Worm (Caenorhabditis elegans): Measurements from ENCODE around the gene emc-5.
A peak's percentile ranks its signal among the peaks of the same experiment; 100 is the strongest.

The emc-5 gene

ce11 chrII:11545299-11545951, 48.8 kb downstream of the emc-5 start, which contains the start of gene dnj-13 (continued):
- TF ChIP-seq unc-62 (GFP tag; optimal IDR thresholded peaks at IDR 0.05) = no peak
- TF ChIP-seq aptf-2 (GFP tag; conservative IDR thresholded peaks at IDR 0.05) = peak; percentile 73
- TF ChIP-seq lir-1 (GFP tag; conservative IDR thresholded peaks at IDR 0.05) = peak; percentile 91
- TF ChIP-seq hlh-26 (GFP tag; conservative IDR thresholded peaks at IDR 0.05) = no peak
- peak; percentile 97 for TF ChIP-seq nfyb-1 (GFP tag; IDR thresholded peaks at IDR 0.05)
- peak; percentile 77 for TF ChIP-seq madf-8 (GFP tag; conservative IDR thresholded peaks at IDR 0.05)
- peak; percentile 94 for TF ChIP-seq madf-3 (GFP tag; IDR thresholded peaks at IDR 0.05)
- TF ChIP-seq mes-4 (tag; optimal IDR thresholded peaks at IDR 0.05) = no peak
- TF ChIP-seq Y56A3A.18 (GFP tag; IDR thresholded peaks at IDR 0.05) = peak; percentile 82
- no peak for TF ChIP-seq mxl-1 (tag; optimal IDR thresholded peaks at IDR 0.05)
- peak; percentile 89 for TF ChIP-seq C06A6.2 (GFP tag; conservative IDR thresholded peaks at IDR 0.05)
- TF ChIP-seq T07F8.4 (tag; optimal IDR thresholded peaks at IDR 0.05) = no peak
- peak; percentile 36; the same call in 1 of the 2 replicates for TF ChIP-seq Y53F4B.3 (GFP tag; IDR thresholded peaks at IDR 0.05)
- TF ChIP-seq rpc-1 (optimal IDR thresholded peaks at IDR 0.05) = peak; percentile 79
- TF ChIP-seq rpc-1 (tag; optimal IDR thresholded peaks at IDR 0.05) = no peak
- peak; percentile 93 for TF ChIP-seq lin-54 (GFP tag; optimal IDR thresholded peaks at IDR 0.05)
- peak; percentile 94 for TF ChIP-seq rcor-1 (GFP tag; IDR thresholded peaks at IDR 0.05)
- peak; percentile 94 for TF ChIP-seq F10E7.11 (tag; optimal IDR thresholded peaks at IDR 0.05)
- TF ChIP-seq F57A8.1 (GFP tag; optimal IDR thresholded peaks at IDR 0.05) = peak; percentile 5
- TF ChIP-seq F55B11.4 (tag; optimal IDR thresholded peaks at IDR 0.05; ENCODE audit: borderline replicate concordance, insufficient read depth) = no peak
- TF ChIP-seq ekl-4 (GFP tag; IDR thresholded peaks at IDR 0.05) = peak; percentile 98
- peak; percentile 86 for TF ChIP-seq gei-17 (GFP tag; optimal IDR thresholded peaks at IDR 0.05)
- peak; percentile 74 for TF ChIP-seq snpc-3.4 (tag; optimal IDR thresholded peaks at IDR 0.05)
- TF ChIP-seq ztf-22 (GFP tag; optimal IDR thresholded peaks at IDR 0.05) = peak; percentile 88
- TF ChIP-seq athp-1 (tag; optimal IDR thresholded peaks at IDR 0.05) = peak; percentile 97
- peak; percentile 97 for TF ChIP-seq ceh-27 (GFP tag; optimal IDR thresholded peaks at IDR 0.05)
- TF ChIP-seq efl-1 (GFP tag; optimal IDR thresholded peaks at IDR 0.05) = peak; percentile 54
- peak; percentile 92 for TF ChIP-seq D2030.7 (GFP tag; IDR thresholded peaks at IDR 0.05)
- TF ChIP-seq B0336.3 (GFP tag; IDR thresholded peaks at IDR 0.05) = peak; percentile 97
- TF ChIP-seq C17E4.6 (GFP tag; IDR thresholded peaks at IDR 0.05) = peak; percentile 94
- peak; percentile 76 for TF ChIP-seq fkh-3 (tag; optimal IDR thresholded peaks at IDR 0.05)
- TF ChIP-seq F57C9.4 (tag; optimal IDR thresholded peaks at IDR 0.05) = no peak
- TF ChIP-seq akir-1 (GFP tag; optimal IDR thresholded peaks at IDR 0.05) = peak; percentile 89
- peak; percentile 60 for TF ChIP-seq ztf-18 (tag; optimal IDR thresholded peaks at IDR 0.05)
- TF ChIP-seq hmg-1.2 (GFP tag; IDR thresholded peaks at IDR 0.05) = peak; percentile 79
- TF ChIP-seq madf-6 (GFP tag; IDR thresholded peaks at IDR 0.05) = peak; percentile 94
- no peak for TF ChIP-seq ccch-3 (GFP tag; optimal IDR thresholded peaks at IDR 0.05)
- peak; percentile 84 for TF ChIP-seq attf-6 (GFP tag; IDR thresholded peaks at IDR 0.05)
- no peak for TF ChIP-seq him-1 (tag; optimal IDR thresholded peaks at IDR 0.05)
- no peak for TF ChIP-seq sptf-2 (GFP tag; optimal IDR thresholded peaks at IDR 0.05)
- TF ChIP-seq pbrm-1 (GFP tag; IDR thresholded peaks at IDR 0.05) = peak; percentile 98
- TF ChIP-seq die-1 (tag; optimal IDR thresholded peaks at IDR 0.05) = peak; percentile 52
- peak; percentile 86; the same call in 1 of the 2 replicates for TF ChIP-seq zfh-2 (GFP tag; conservative IDR thresholded peaks at IDR 0.05)
- no peak for TF ChIP-seq nfya-1 (tag; optimal IDR thresholded peaks at IDR 0.05; ENCODE audit: borderline replicate concordance, insufficient read depth)
- TF ChIP-seq dpl-1 (GFP tag; optimal IDR thresholded peaks at IDR 0.05) = peak; percentile 6
- peak; percentile 45 for TF ChIP-seq nhr-80 (tag; optimal IDR thresholded peaks at IDR 0.05)
- TF ChIP-seq pha-4 (tag; optimal IDR thresholded peaks at IDR 0.05) = peak; percentile 41
- peak; percentile 70 for TF ChIP-seq lsl-1 (GFP tag; optimal IDR thresholded peaks at IDR 0.05)
- TF ChIP-seq F52B5.7 (tag; optimal IDR thresholded peaks at IDR 0.05) = peak; percentile 95

Data from whole organism, young adult.